Fruit fly (Drosophila melanogaster): ENCODE results near the gene Ptp61F.

The Ptp61F gene

dm6 chr3L:1414032-1414431, 61.0 kb downstream of the Ptp61F start (continued):
- TF ChIP-seq CG2678 (tag; optimal IDR thresholded peaks at IDR 0.05) = peak; percentile 13
- TF ChIP-seq ranshi (GFP tag; IDR thresholded peaks at IDR 0.05) = no peak
- TF ChIP-seq CG14710 (tag; optimal IDR thresholded peaks at IDR 0.05) = no peak
- peak; percentile 47; the same call in 1 of the 2 replicates for TF ChIP-seq E2f1 (GFP tag; IDR thresholded peaks at IDR 0.05)
- TF ChIP-seq Fer3 (tag; optimal IDR thresholded peaks at IDR 0.05) = no peak
- peak; percentile 19 for TF ChIP-seq CG1602 (GFP tag; optimal IDR thresholded peaks at IDR 0.05)
- TF ChIP-seq Med (GFP tag) = peak; percentile 64
- no peak for TF ChIP-seq Poxn (GFP tag; IDR thresholded peaks at IDR 0.05)
- TF ChIP-seq CG13775 (GFP tag; optimal IDR thresholded peaks at IDR 0.05) = peak; percentile 36
- TF ChIP-seq CG17829 (tag; optimal IDR thresholded peaks at IDR 0.05) = peak; percentile 81
- peak; percentile 9 for TF ChIP-seq Abd-B (GFP tag; optimal IDR thresholded peaks at IDR 0.05)
- TF ChIP-seq sens (GFP tag) = peak; percentile 90
- 0 out of 2 replicates have a peak, but pooled peaks have one; percentile 25 for TF ChIP-seq aop (GFP tag; IDR thresholded peaks at IDR 0.05)
- TF ChIP-seq CG1647 (GFP tag; optimal IDR thresholded peaks at IDR 0.05) = no peak
- peak; percentile 19 for TF ChIP-seq CG11398 (GFP tag; optimal IDR thresholded peaks at IDR 0.05)
- no peak for TF ChIP-seq Adf1 (GFP tag; IDR thresholded peaks at IDR 0.05)
- TF ChIP-seq Nf-YA (GFP tag; IDR thresholded peaks at IDR 0.05) = no peak
- peak; percentile 32 for TF ChIP-seq CG12236 (GFP tag; optimal IDR thresholded peaks at IDR 0.05)
- TF ChIP-seq sqz (GFP tag; optimal IDR thresholded peaks at IDR 0.05) = no peak
- TF ChIP-seq fd102C (GFP tag; optimal IDR thresholded peaks at IDR 0.05) = peak; percentile 81
- TF ChIP-seq nerfin-1 (tag; optimal IDR thresholded peaks at IDR 0.05) = no peak
- peak; percentile 35 for TF ChIP-seq CG7786 (GFP tag; optimal IDR thresholded peaks at IDR 0.05)
- TF ChIP-seq Xrp1 (GFP tag; IDR thresholded peaks at IDR 0.05) = peak; percentile 88
- TF ChIP-seq HLHmδ (GFP tag; optimal IDR thresholded peaks at IDR 0.05) = no peak
- peak; percentile 31 for TF ChIP-seq nmo (GFP tag; optimal IDR thresholded peaks at IDR 0.05)
- TF ChIP-seq inv (GFP tag; IDR thresholded peaks at IDR 0.05; ENCODE audit: partially characterized antibody) = no peak
- TF ChIP-seq Dip3 (GFP tag; optimal IDR thresholded peaks at IDR 0.05) = no peak
- no peak for TF ChIP-seq NK7.1 (GFP tag; optimal IDR thresholded peaks at IDR 0.05)
- no peak for TF ChIP-seq CG31224 (GFP tag; IDR thresholded peaks at IDR 0.05)
- peak; percentile 8 for TF ChIP-seq CG15269 (tag; optimal IDR thresholded peaks at IDR 0.05)
- TF ChIP-seq CG8478 (optimal IDR thresholded peaks at IDR 0.05) = no peak
- no peak for TF ChIP-seq Atf6 (GFP tag; IDR thresholded peaks at IDR 0.05)
- no peak for TF ChIP-seq zen2 (GFP tag; IDR thresholded peaks at IDR 0.05; ENCODE audit: partially characterized antibody)
- TF ChIP-seq toy (GFP tag; IDR thresholded peaks at IDR 0.05) = no peak
- TF ChIP-seq gfzf (GFP tag; optimal IDR thresholded peaks at IDR 0.05) = no peak
- TF ChIP-seq Antp (GFP tag; optimal IDR thresholded peaks at IDR 0.05) = peak; percentile 53
- peak; percentile 69 for TF ChIP-seq CG33557 (GFP tag; optimal IDR thresholded peaks at IDR 0.05)
- TF ChIP-seq CoRest (tag; optimal IDR thresholded peaks at IDR 0.05) = peak; percentile 13
- TF ChIP-seq Myb (GFP tag; optimal IDR thresholded peaks at IDR 0.05) = peak; percentile 1
- TF ChIP-seq nau (GFP tag; optimal IDR thresholded peaks at IDR 0.05) = no peak
- TF ChIP-seq Sry-β (GFP tag; optimal IDR thresholded peaks at IDR 0.05) = peak; percentile 78
- TF ChIP-seq HHEX (GFP tag; optimal IDR thresholded peaks at IDR 0.05) = no peak
- TF ChIP-seq Nf-YB (GFP tag; optimal IDR thresholded peaks at IDR 0.05) = peak; percentile 38
- no peak for TF ChIP-seq crp (GFP tag; optimal IDR thresholded peaks at IDR 0.05)
- no peak for TF ChIP-seq caup (GFP tag; optimal IDR thresholded peaks at IDR 0.05; ENCODE audit: severe bottlenecking)
- TF ChIP-seq sisA (GFP tag; IDR thresholded peaks at IDR 0.05) = peak; percentile 26; the same call in 1 of the 2 replicates
- no peak for TF ChIP-seq emc (GFP tag; optimal IDR thresholded peaks at IDR 0.05)
- peak; percentile 53 for TF ChIP-seq Hsf (GFP tag; optimal IDR thresholded peaks at IDR 0.05)
- no peak for TF ChIP-seq CG3995 (GFP tag; optimal IDR thresholded peaks at IDR 0.05)
- TF ChIP-seq ara (GFP tag; IDR thresholded peaks at IDR 0.05) = peak; percentile 90
- TF ChIP-seq dan (GFP tag; IDR thresholded peaks at IDR 0.05) = no peak
- no peak for TF ChIP-seq CG16779 (GFP tag; IDR thresholded peaks at IDR 0.05)

Data from whole organism, embryonic.